Worm (Caenorhabditis elegans) whole organism, L2 larva: ENCODE measurements around the gene F49C5.5.
"Not testable (repeated sequence)": the region's sequence is repeated elsewhere in the genome, so short reads cannot be mapped to it uniquely, and the experiment has no call there.

ENCODE experiments used
- C34F6.9 ChIP-seq: fragments of 150-350 bp; optimal IDR thresholded peaks from 2 replicates; lab custom pipeline; 2014; ENCODE audit warnings: missing biosample characterization, missing genetic modification characterization
- F13H6.1 ChIP-seq: sonication (generic microtip); optimal IDR thresholded peaks from 2 replicates; lab custom pipeline; 2016; ENCODE audit warnings: missing genetic modification characterization, missing compliant biosample characterization
- R02D3.7 ChIP-seq: fragments of 150-350 bp; optimal IDR thresholded peaks from 2 replicates; lab custom pipeline; 2014; ENCODE audit warnings: missing biosample characterization, missing genetic modification characterization
- Y55F3AM.14 ChIP-seq: fragments of 200-800 bp; sonication (Bioruptor generic); optimal IDR thresholded peaks from 2 replicates; lab custom pipeline; 2018; ENCODE audit warnings: mild to moderate bottlenecking, missing genetic modification characterization, missing compliant biosample characterization
- ZK546.5 ChIP-seq: sonication (generic microtip); optimal IDR thresholded peaks from 2 replicates; lab custom pipeline; 2017; ENCODE audit warnings: missing biosample characterization, missing genetic modification characterization
- aly-2 ChIP-seq: fragments of 150-350 bp; optimal IDR thresholded peaks from 2 replicates; lab custom pipeline; 2014; ENCODE audit warnings: missing biosample characterization, missing genetic modification characterization
- ama-1 ChIP-seq: fragments of 150-350 bp; optimal IDR thresholded peaks from 2 replicates; lab custom pipeline; 2018; ENCODE audit warnings: inconsistent platforms
- ceh-16 ChIP-seq: fragments of 150-350 bp; optimal IDR thresholded peaks from 2 replicates; lab custom pipeline; 2014; ENCODE audit warnings: missing biosample characterization, missing genetic modification characterization
- crh-2 ChIP-seq: sonication (generic microtip); optimal IDR thresholded peaks from 2 replicates; lab custom pipeline; 2017; ENCODE audit warnings: missing biosample characterization, missing genetic modification characterization
- egl-27 ChIP-seq: sonication (generic microtip); optimal IDR thresholded peaks from 3 replicates; lab custom pipeline; 2017; ENCODE audit warnings: missing biosample characterization, missing genetic modification reagents, missing genetic modification characterization
- elt-3 ChIP-seq: sonication (generic microtip); optimal IDR thresholded peaks from 2 replicates; lab custom pipeline; 2017; ENCODE audit warnings: missing biosample characterization, missing genetic modification characterization
- fos-1 ChIP-seq: fragments of 150-350 bp; optimal IDR thresholded peaks from 2 replicates; lab custom pipeline; 2014; ENCODE audit warnings: missing biosample characterization, missing genetic modification characterization
- lin-11 ChIP-seq: fragments of 150-350 bp; sonication (generic microtip); optimal IDR thresholded peaks from 2 replicates; lab custom pipeline; 2014; ENCODE audit warnings: missing biosample characterization, missing genetic modification characterization, inconsistent platforms, mixed read lengths
- lin-13 ChIP-seq: fragments of 150-350 bp; optimal IDR thresholded peaks from 2 replicates; lab custom pipeline; 2014; ENCODE audit warnings: missing biosample characterization, missing genetic modification reagents, missing genetic modification characterization
- lin-39 ChIP-seq: fragments of 150-350 bp; optimal IDR thresholded peaks from 2 replicates; lab custom pipeline; 2014; ENCODE audit warnings: missing biosample characterization, missing genetic modification reagents, missing genetic modification characterization
- lsy-2 ChIP-seq, 2 experiments: fragments of 150-350 bp in 1 of 2; sonication (generic microtip) in 1 of 2; optimal IDR thresholded peaks; 2 replicates each; lab custom pipeline; 2014 to 2017; ENCODE audit warnings: missing biosample characterization in 2 of 2, missing genetic modification characterization in 2 of 2
- nhr-11 ChIP-seq: fragments of 150-350 bp; optimal IDR thresholded peaks from 2 replicates; lab custom pipeline; 2014; ENCODE audit warnings: missing biosample characterization, missing genetic modification characterization
- nhr-21 ChIP-seq: fragments of 150-350 bp; optimal IDR thresholded peaks from 2 replicates; lab custom pipeline; 2014; ENCODE audit warnings: missing biosample characterization, missing genetic modification characterization
- nhr-23 ChIP-seq: fragments of 150-350 bp; optimal IDR thresholded peaks from 2 replicates; lab custom pipeline; 2014; ENCODE audit warnings: missing biosample characterization, missing genetic modification reagents, missing genetic modification characterization
- nhr-6 ChIP-seq: fragments of 150-350 bp; optimal IDR thresholded peaks from 2 replicates; lab custom pipeline; 2014; ENCODE audit warnings: missing biosample characterization, missing genetic modification characterization
- nhr-77 ChIP-seq: fragments of 150-350 bp; optimal IDR thresholded peaks from 2 replicates; lab custom pipeline; 2014; ENCODE audit warnings: missing biosample characterization, missing genetic modification characterization
- skn-1 ChIP-seq: sonication (generic microtip); optimal IDR thresholded peaks from 2 replicates; lab custom pipeline; 2017; ENCODE audit warnings: missing biosample characterization, missing genetic modification characterization
- sma-3 ChIP-seq: sonication (generic microtip); optimal IDR thresholded peaks from 2 replicates; lab custom pipeline; 2016; ENCODE audit warnings: missing genetic modification reagents, missing genetic modification characterization, missing compliant biosample characterization
- snpc-4 ChIP-seq: fragments of 150-350 bp; optimal IDR thresholded peaks from 2 replicates; lab custom pipeline; 2014; ENCODE audit warnings: missing biosample characterization, missing genetic modification characterization
- unc-55 ChIP-seq: fragments of 150-350 bp; sonication (generic microtip); optimal IDR thresholded peaks from 3 replicates; lab custom pipeline; 2014; ENCODE audit warnings: missing biosample characterization, missing genetic modification reagents, missing genetic modification characterization
- zag-1 ChIP-seq: fragments of 150-350 bp; optimal IDR thresholded peaks from 2 replicates; lab custom pipeline; 2014; ENCODE audit warnings: missing biosample characterization, missing genetic modification characterization
- ztf-1 ChIP-seq: fragments of 200-800 bp; sonication (Bioruptor generic); conservative IDR thresholded peaks from 2 replicates; pipeline ENCODE4 v1.3.6; 2022; ENCODE audit warnings: missing genetic modification characterization, missing compliant biosample characterization
- ztf-11 ChIP-seq: sonication (generic microtip); optimal IDR thresholded peaks from 2 replicates; lab custom pipeline; 2017; ENCODE audit warnings: missing biosample characterization, missing genetic modification characterization

The F49C5.5 gene

ce11 chrII:12542594-12542997, 3.7 kb downstream of the F49C5.5 start:
- TF ChIP-seq ztf-1 (GFP tag; lab: Robert Waterston, UW) (no peak), fos-1 (tag; lab: Kevin White, UChicago) (peak; percentile 33)

ce11 chrII:12541670-12542080, 4.6 kb downstream of the F49C5.5 start:
- TF ChIP-seq sma-3 (GFP tag; lab: Kevin White, UChicago) (peak; percentile 5), nhr-21 (tag; lab: Kevin White, UChicago) (peak; percentile 7), fos-1 (tag; lab: Kevin White, UChicago) (peak; percentile 39)

- TF ChIP-seq snpc-4 (tag; lab: Kevin White, UChicago) (no peak), ztf-1 (GFP tag; lab: Robert Waterston, UW) (no peak), nhr-23 (tag; lab: Kevin White, UChicago) (no peak), lsy-2 (tag; optimal IDR thresholded peaks at IDR 0.05; lab: Kevin White, UChicago) (no peak), aly-2 (tag; lab: Kevin White, UChicago) (no peak), unc-55 (no peak)
These were observed 6.9 kb downstream of the F49C5.5 start for ce11 chrII:12539395-12539794.

ce11 chrII:12536203-12536602, 10.1 kb downstream of the F49C5.5 start, which contains the start of gene F49C5.3:
F49C5.3 (plus strand) TSS chrII:12536503.
- not testable (repeated sequence) for TF ChIP-seq R02D3.7 (tag; lab: Kevin White, UChicago); zag-1 (tag; lab: Kevin White, UChicago); skn-1

ce11 chrII:12535297-12535803, 11.0 kb downstream of the F49C5.5 start, which contains the start of gene nimk-1:
nimk-1 (plus strand) TSS chrII:12535753.
- TF ChIP-seq fos-1 (tag; lab: Kevin White, UChicago) = no peak
- TF ChIP-seq lin-13 (GFP tag; lab: Kevin White, UChicago) = no peak
- no peak for TF ChIP-seq lsy-2 (tag; optimal IDR thresholded peaks at IDR 0.05; lab: Kevin White, UChicago)
- TF ChIP-seq nhr-6 (tag; lab: Kevin White, UChicago) = no peak
- TF ChIP-seq elt-3 = no peak
- TF ChIP-seq sma-3 (GFP tag; lab: Kevin White, UChicago) = no peak
- no peak for TF ChIP-seq nhr-77 (tag; lab: Kevin White, UChicago)
- no peak for TF ChIP-seq crh-2
- TF ChIP-seq skn-1 = no peak
- TF ChIP-seq ZK546.5 (tag; lab: Kevin White, UChicago) = no peak
- TF ChIP-seq F13H6.1 (tag; lab: Kevin White, UChicago) = no peak
- TF ChIP-seq ztf-1 (GFP tag; lab: Robert Waterston, UW) = no peak
- TF ChIP-seq nhr-21 (tag; lab: Kevin White, UChicago) = no peak
- no peak for TF ChIP-seq snpc-4 (tag; lab: Kevin White, UChicago)
- TF ChIP-seq lin-11 = no peak
- TF ChIP-seq C34F6.9 (tag; lab: Kevin White, UChicago) = no peak
- no peak for TF ChIP-seq ama-1 (lab: Kevin White, UChicago)
- TF ChIP-seq nhr-11 = no peak
- no peak for TF ChIP-seq ztf-11

ce11 chrII:12530958-12531357, 15.4 kb downstream of the F49C5.5 start, which contains the start of gene srx-120:
srx-120 (plus strand) TSS chrII:12531258.
- TF ChIP-seq ceh-16 (no peak), nhr-11 (no peak), aly-2 (tag; lab: Kevin White, UChicago) (no peak), egl-27 (tag; lab: Kevin White, UChicago) (no peak), lin-13 (GFP tag; lab: Kevin White, UChicago) (no peak), Y55F3AM.14 (GFP tag; lab: Kevin White, UChicago) (no peak)
- TF ChIP-seq, all 48 proteins: peak for 0

- TF ChIP-seq ama-1 (lab: Kevin White, UChicago) = no peak
- TF ChIP-seq lin-39 (tag; lab: Kevin White, UChicago) = no peak
These were observed 18.4 kb downstream of the F49C5.5 start, which contains the start of gene srx-119 for ce11 chrII:12527947-12528346. srx-119 (plus strand) TSS chrII:12528247.
